Fruit fly (Drosophila melanogaster): ENCODE measurements around the gene ERp44.

ERp44 gene

dm6 chrX:16330659-16331058, 33.1 kb upstream of the ERp44 start, which contains the start of gene CG9919 (continued):
- TF ChIP-seq caup (GFP tag; optimal IDR thresholded peaks at IDR 0.05; ENCODE audit: severe bottlenecking) = no peak
- TF ChIP-seq nerfin-1 (tag; optimal IDR thresholded peaks at IDR 0.05) = peak; percentile 23

dm6 chrX:16325472-16325871, 28.0 kb upstream of the ERp44 start, which contains the start of gene CalpC:
TSS of gene CalpC (plus strand) at chrX:16325763.
- TF ChIP-seq CG1602 (GFP tag; optimal IDR thresholded peaks at IDR 0.05) (no peak), Opbp (GFP tag; IDR thresholded peaks at IDR 0.05; ENCODE audit: partially characterized antibody) (peak; percentile 56; the same call in 1 of the 3 replicates), vnd (GFP tag; IDR thresholded peaks at IDR 0.05; ENCODE audit: partially characterized antibody) (no peak), Hr51 (GFP tag; optimal IDR thresholded peaks at IDR 0.05) (no peak), dm (GFP tag; optimal IDR thresholded peaks at IDR 0.05) (no peak), Optix (GFP tag; IDR thresholded peaks at IDR 0.05) (no peak), chinmo (GFP tag; IDR thresholded peaks at IDR 0.05; ENCODE audit: partially characterized antibody) (peak; percentile 78; the same call in 2 of the 4 replicates), CG14441 (GFP tag; IDR thresholded peaks at IDR 0.05) (no peak), fd96Cb (tag; optimal IDR thresholded peaks at IDR 0.05) (no peak), ranshi (GFP tag; IDR thresholded peaks at IDR 0.05) (no peak), Hmr (GFP tag; optimal IDR thresholded peaks at IDR 0.05) (no peak), schlank (tag; optimal IDR thresholded peaks at IDR 0.05) (no peak), CG43689 (GFP tag; IDR thresholded peaks at IDR 0.05) (no peak), pzg (GFP tag; optimal IDR thresholded peaks at IDR 0.05) (peak; percentile 22), sna (GFP tag; IDR thresholded peaks at IDR 0.05; ENCODE audit: partially characterized antibody) (peak; percentile 43; the same call in 1 of the 2 replicates), lola (GFP tag; optimal IDR thresholded peaks at IDR 0.05) (no peak), Xrp1 (GFP tag; IDR thresholded peaks at IDR 0.05) (no peak), Trl (optimal IDR thresholded peaks at IDR 0.05) (no peak), Trl (GFP tag; optimal IDR thresholded peaks at IDR 0.05) (no peak), so (GFP tag; IDR thresholded peaks at IDR 0.05) (no peak), hth (optimal IDR thresholded peaks at IDR 0.05) (no peak), Hand (GFP tag; optimal IDR thresholded peaks at IDR 0.05) (no peak), CG13296 (GFP tag; optimal IDR thresholded peaks at IDR 0.05) (no peak), Fer3 (tag; optimal IDR thresholded peaks at IDR 0.05) (no peak), Taf1 (GFP tag; IDR thresholded peaks at IDR 0.05) (no peak), CG6813 (GFP tag; optimal IDR thresholded peaks at IDR 0.05) (no peak), CG1603 (tag; optimal IDR thresholded peaks at IDR 0.05) (peak; percentile 33), CG17612 (GFP tag; IDR thresholded peaks at IDR 0.05) (no peak), toy (GFP tag; IDR thresholded peaks at IDR 0.05) (no peak), NfI (GFP tag; optimal IDR thresholded peaks at IDR 0.05) (no peak), amos (GFP tag; IDR thresholded peaks at IDR 0.05; ENCODE audit: partially characterized antibody) (peak; percentile 39; the same call in 1 of the 2 replicates), HLH4C (GFP tag; IDR thresholded peaks at IDR 0.05; ENCODE audit: partially characterized antibody) (no peak), HHEX (GFP tag; optimal IDR thresholded peaks at IDR 0.05) (no peak), ftz-f1 (GFP tag; optimal IDR thresholded peaks at IDR 0.05) (no peak), dati (GFP tag; IDR thresholded peaks at IDR 0.05) (no peak), CG14965 (GFP tag; optimal IDR thresholded peaks at IDR 0.05; ENCODE audit: borderline replicate concordance) (no peak), CG14014 (GFP tag; IDR thresholded peaks at IDR 0.05) (no peak), cas (GFP tag; IDR thresholded peaks at IDR 0.05) (no peak), CG17361 (GFP tag; IDR thresholded peaks at IDR 0.05) (no peak), CG4282 (GFP tag; optimal IDR thresholded peaks at IDR 0.05) (no peak), Nf-YB (GFP tag; optimal IDR thresholded peaks at IDR 0.05) (no peak), Bgb (GFP tag; IDR thresholded peaks at IDR 0.05; ENCODE audit: partially characterized antibody) (peak; percentile 38; the same call in 1 of the 2 replicates), CG17186 (GFP tag; optimal IDR thresholded peaks at IDR 0.05) (peak; percentile 58), CG14667 (GFP tag; IDR thresholded peaks at IDR 0.05) (no peak), CG15514 (GFP tag; optimal IDR thresholded peaks at IDR 0.05) (peak; percentile 98), Ssrp (tag; optimal IDR thresholded peaks at IDR 0.05) (no peak)

Measured in whole organism, embryonic.